Worm (Caenorhabditis elegans): Measurements from ENCODE around the gene D1086.5.

- TF ChIP-seq mdl-1 (tag; optimal IDR thresholded peaks at IDR 0.05) (no peak), lin-13 (GFP tag; optimal IDR thresholded peaks at IDR 0.05) (no peak), fos-1 (tag; optimal IDR thresholded peaks at IDR 0.05) (no peak), snpc-4 (tag; optimal IDR thresholded peaks at IDR 0.05) (no peak), ZK546.5 (tag; optimal IDR thresholded peaks at IDR 0.05) (no peak), unc-62 (GFP tag; optimal IDR thresholded peaks at IDR 0.05) (no peak), blmp-1 (tag; optimal IDR thresholded peaks at IDR 0.05; ENCODE audit: insufficient read depth) (no peak), dmd-4 (tag; optimal IDR thresholded peaks at IDR 0.05) (no peak), nhr-11 (tag; optimal IDR thresholded peaks at IDR 0.05) (no peak), lin-39 (tag; optimal IDR thresholded peaks at IDR 0.05) (no peak), ceh-82 (tag; optimal IDR thresholded peaks at IDR 0.05) (no peak)
Measured at ce11 chrV:14088051-14088450, 2.1 kb downstream of the D1086.5 start, which contains the start of gene D1086.19.
